Worm (Caenorhabditis elegans) whole organism, L3 larva: ENCODE data around the gene mig-6.

Source experiments
- R02D3.7 ChIP-seq: fragments of 150-350 bp; optimal IDR thresholded peaks from 2 replicates; lab custom pipeline; 2014; ENCODE audit warnings: missing biosample characterization, missing genetic modification characterization
- aly-2 ChIP-seq: fragments of 150-350 bp; optimal IDR thresholded peaks from 2 replicates; lab custom pipeline; 2014; ENCODE audit warnings: missing biosample characterization, missing genetic modification characterization
- ama-1 ChIP-seq: fragments of 150-350 bp; optimal IDR thresholded peaks from 2 replicates; lab custom pipeline; 2018
- ceh-28 ChIP-seq: fragments of 150-350 bp; optimal IDR thresholded peaks from 2 replicates; lab custom pipeline; 2014; ENCODE audit warnings: missing biosample characterization, missing genetic modification reagents, missing genetic modification characterization
- ceh-82 ChIP-seq: fragments of 150-350 bp; optimal IDR thresholded peaks from 2 replicates; lab custom pipeline; 2014; ENCODE audit warnings: missing biosample characterization, missing genetic modification characterization
- egl-27 ChIP-seq: sonication (generic microtip); optimal IDR thresholded peaks from 4 replicates; lab custom pipeline; 2017; ENCODE audit warnings: missing biosample characterization, missing genetic modification reagents, missing genetic modification characterization
- fkh-10 ChIP-seq: sonication (generic microtip); optimal IDR thresholded peaks from 2 replicates; lab custom pipeline; 2017; ENCODE audit warnings: missing biosample characterization, missing genetic modification reagents, missing genetic modification characterization
- lin-15B ChIP-seq: fragments of 150-350 bp; optimal IDR thresholded peaks from 2 replicates; lab custom pipeline; 2014; ENCODE audit warnings: missing biosample characterization, missing genetic modification characterization
- nhr-12 ChIP-seq: fragments of 150-350 bp; optimal IDR thresholded peaks from 2 replicates; lab custom pipeline; 2014; ENCODE audit warnings: missing biosample characterization, missing genetic modification characterization
- nhr-23 ChIP-seq: fragments of 150-350 bp; optimal IDR thresholded peaks from 2 replicates; lab custom pipeline; 2014; ENCODE audit warnings: missing biosample characterization, missing genetic modification reagents, missing genetic modification characterization
- nhr-77 ChIP-seq: fragments of 150-350 bp; optimal IDR thresholded peaks from 2 replicates; lab custom pipeline; 2014; ENCODE audit warnings: missing biosample characterization, missing genetic modification characterization
- pha-4 ChIP-seq: fragments of 150-350 bp; optimal IDR thresholded peaks from 2 replicates; lab custom pipeline; 2014; ENCODE audit warnings: missing biosample characterization, missing genetic modification reagents, missing genetic modification characterization
- zag-1 ChIP-seq: fragments of 150-350 bp; optimal IDR thresholded peaks from 2 replicates; lab custom pipeline; 2014; ENCODE audit warnings: missing biosample characterization, missing genetic modification characterization
- ztf-11 ChIP-seq: fragments of 150-350 bp; optimal IDR thresholded peaks from 2 replicates; lab custom pipeline; 2014; ENCODE audit warnings: missing biosample characterization, missing genetic modification characterization

- TF ChIP-seq ztf-11 (tag; lab: Kevin White, UChicago) (no peak), nhr-12 (no peak), nhr-23 (no peak), lin-15B (no peak), nhr-77 (tag; lab: Kevin White, UChicago) (no peak), fkh-10 (GFP tag; lab: Kevin White, UChicago) (no peak), egl-27 (tag; lab: Kevin White, UChicago) (no peak), pha-4 (no peak), R02D3.7 (tag; lab: Kevin White, UChicago) (no peak), ceh-28 (no peak), zag-1 (no peak), aly-2 (tag; lab: Kevin White, UChicago) (no peak), ama-1 (lab: Kevin White, UChicago) (no peak), ceh-82 (tag; lab: Kevin White, UChicago) (no peak)
Observed at ce11 chrV:7824138-7824537, 2.9 kb upstream of the mig-6 start.
